Fruit fly (Drosophila melanogaster): ENCODE data around the gene CG7017.

The CG7017 gene

dm6 chr3L:20247513-20248173, 35.7 kb upstream of the CG7017 start, which contains the start of gene rdgC (continued):
- peak; percentile 85 for TF ChIP-seq CG9437 (GFP tag; optimal IDR thresholded peaks at IDR 0.05)
- TF ChIP-seq Atf3 (GFP tag; optimal IDR thresholded peaks at IDR 0.05) = peak; percentile 89
- TF ChIP-seq sug (tag; optimal IDR thresholded peaks at IDR 0.05) = peak; percentile 76
- TF ChIP-seq ewg (GFP tag; optimal IDR thresholded peaks at IDR 0.05) = peak; percentile 96
- TF ChIP-seq ken (GFP tag; IDR thresholded peaks at IDR 0.05) = peak; percentile 94
- peak; percentile 75 for TF ChIP-seq CG6654 (GFP tag; optimal IDR thresholded peaks at IDR 0.05)
- TF ChIP-seq sna (GFP tag; IDR thresholded peaks at IDR 0.05; ENCODE audit: partially characterized antibody) = no peak
- peak; percentile 97 for TF ChIP-seq ind (GFP tag; optimal IDR thresholded peaks at IDR 0.05)
- peak; percentile 94 for TF ChIP-seq CG3281 (GFP tag; optimal IDR thresholded peaks at IDR 0.05)
- TF ChIP-seq CG16813 (GFP tag; IDR thresholded peaks at IDR 0.05; ENCODE audit: partially characterized antibody) = no peak
- TF ChIP-seq Atf6 (GFP tag; IDR thresholded peaks at IDR 0.05) = peak; percentile 97
- peak; percentile 90 for TF ChIP-seq rib (GFP tag; IDR thresholded peaks at IDR 0.05)
- TF ChIP-seq Neu2 (GFP tag; optimal IDR thresholded peaks at IDR 0.05; ENCODE audit: borderline replicate concordance) = peak; percentile 64
- no peak for TF ChIP-seq CG6791 (GFP tag; IDR thresholded peaks at IDR 0.05; ENCODE audit: partially characterized antibody)
- peak; percentile 91 for TF ChIP-seq kay (GFP tag; optimal IDR thresholded peaks at IDR 0.05)
- TF ChIP-seq Dp (GFP tag; optimal IDR thresholded peaks at IDR 0.05) = no peak
- no peak for TF ChIP-seq ato (GFP tag; IDR thresholded peaks at IDR 0.05; ENCODE audit: partially characterized antibody)
- no peak for TF ChIP-seq Stat92E (GFP tag; optimal IDR thresholded peaks at IDR 0.05)
- peak; percentile 95 for TF ChIP-seq eyg (GFP tag; optimal IDR thresholded peaks at IDR 0.05)
- TF ChIP-seq CG7963 (GFP tag; IDR thresholded peaks at IDR 0.05; ENCODE audit: partially characterized antibody) = no peak
- peak; percentile 93 for TF ChIP-seq jing (GFP tag; optimal IDR thresholded peaks at IDR 0.05)
- peak; percentile 68 for TF ChIP-seq CG3995 (GFP tag; optimal IDR thresholded peaks at IDR 0.05)
- TF ChIP-seq oc (tag; optimal IDR thresholded peaks at IDR 0.05) = peak; percentile 95
- peak; percentile 52 for TF ChIP-seq CG15073 (GFP tag; optimal IDR thresholded peaks at IDR 0.05)
- TF ChIP-seq cad (GFP tag; optimal IDR thresholded peaks at IDR 0.05) = no peak
- TF ChIP-seq CTCF (GFP tag; optimal IDR thresholded peaks at IDR 0.05) = peak; percentile 62
- TF ChIP-seq CG4360 (GFP tag; IDR thresholded peaks at IDR 0.05) = peak; percentile 80
- peak; percentile 88 for TF ChIP-seq danr (GFP tag; IDR thresholded peaks at IDR 0.05)
- peak in 1 of 2 experiments; percentile 78 for TF ChIP-seq Hr78 (GFP tag; optimal IDR thresholded peaks at IDR 0.05)
- peak; percentile 92 for TF ChIP-seq CG18262 (tag; optimal IDR thresholded peaks at IDR 0.05)
- peak; percentile 96 for TF ChIP-seq dpn (GFP tag; optimal IDR thresholded peaks at IDR 0.05)
- TF ChIP-seq da (GFP tag; optimal IDR thresholded peaks at IDR 0.05) = peak; percentile 76
- peak; percentile 87 for TF ChIP-seq cato (GFP tag; optimal IDR thresholded peaks at IDR 0.05; ENCODE audit: borderline replicate concordance)
- TF ChIP-seq ssp (GFP tag; IDR thresholded peaks at IDR 0.05) = peak; percentile 83
- TF ChIP-seq Hmr (GFP tag; optimal IDR thresholded peaks at IDR 0.05) = peak; percentile 96
- TF ChIP-seq pros (GFP tag; optimal IDR thresholded peaks at IDR 0.05) = no peak
- TF ChIP-seq CG31441 (GFP tag; IDR thresholded peaks at IDR 0.05) = peak; percentile 95
- TF ChIP-seq CG10366 (GFP tag; IDR thresholded peaks at IDR 0.05) = peak; percentile 96
- TF ChIP-seq CG10462 (GFP tag; optimal IDR thresholded peaks at IDR 0.05) = peak; percentile 88
- peak; percentile 85 for TF ChIP-seq CG5180 (GFP tag; optimal IDR thresholded peaks at IDR 0.05)
- TF ChIP-seq grau (tag; optimal IDR thresholded peaks at IDR 0.05) = peak; percentile 94
- TF ChIP-seq ase (GFP tag; IDR thresholded peaks at IDR 0.05) = peak; percentile 96
- TF ChIP-seq Bteb2 (GFP tag; optimal IDR thresholded peaks at IDR 0.05) = peak; percentile 94
- TF ChIP-seq Sin3A (optimal IDR thresholded peaks at IDR 0.05) = no peak
- peak; percentile 89 for TF ChIP-seq CG6175 (GFP tag; IDR thresholded peaks at IDR 0.05)
- TF ChIP-seq Chrac-16 (GFP tag; optimal IDR thresholded peaks at IDR 0.05) = peak; percentile 90
- peak; percentile 95 for TF ChIP-seq ATbp (GFP tag; optimal IDR thresholded peaks at IDR 0.05)
- peak in 1 of 2 experiments; percentile 91 for TF ChIP-seq bsh (GFP tag; optimal IDR thresholded peaks at IDR 0.05)
- TF ChIP-seq CG12155 (GFP tag; optimal IDR thresholded peaks at IDR 0.05) = peak; percentile 91

All from whole organism, embryonic.